Worm (Caenorhabditis elegans) whole organism, midembryonic: Measurements from ENCODE around the gene ptr-20.

Experiments used
- T22C8.4 ChIP-seq: fragments of 200-800 bp; sonication (Bioruptor generic); IDR thresholded peaks from 2 replicates; pipeline ENCODE4 v1.3.6; 2022; ENCODE audit warnings: missing genetic modification characterization, missing compliant biosample characterization
- cog-1 ChIP-seq: sonication (generic microtip); optimal IDR thresholded peaks from 2 replicates; lab custom pipeline; 2016; ENCODE audit warnings: missing genetic modification characterization, missing compliant biosample characterization
- flt-1 ChIP-seq: fragments of 200-800 bp; sonication (Bioruptor generic); IDR thresholded peaks from 2 replicates; pipeline ENCODE4 v1.3.6; 2022; ENCODE audit warnings: missing genetic modification characterization, missing compliant biosample characterization
- klf-2 ChIP-seq: fragments of 200-800 bp; sonication (Bioruptor generic); conservative IDR thresholded peaks from 2 replicates; pipeline ENCODE4 v1.3.6; 2022; ENCODE audit warnings: missing genetic modification reagents, missing genetic modification characterization, missing compliant biosample characterization
- med-1 ChIP-seq: sonication (generic microtip); optimal IDR thresholded peaks from 2 replicates; lab custom pipeline; 2017; ENCODE audit warnings: missing genetic modification characterization, mild to moderate bottlenecking, missing compliant biosample characterization, antibody characterized with exemption, missing genetic modification reagents; ENCODE audit not compliant: insufficient read depth
- ref-1 ChIP-seq: fragments of 200-800 bp; sonication (Bioruptor generic); conservative IDR thresholded peaks from 2 replicates; pipeline ENCODE4 v1.3.6; 2022; ENCODE audit warnings: missing genetic modification reagents, missing genetic modification characterization, missing compliant biosample characterization
- tab-1 ChIP-seq: fragments of 200-800 bp; sonication (Bioruptor generic); IDR thresholded peaks from 2 replicates; pipeline ENCODE4 v1.3.6; 2022; ENCODE audit warnings: missing genetic modification characterization, missing compliant biosample characterization
- ztf-23 ChIP-seq: fragments of 200-800 bp; sonication (Bioruptor generic); IDR thresholded peaks from 2 replicates; pipeline ENCODE4 v1.3.6; 2022; ENCODE audit warnings: missing genetic modification reagents, missing genetic modification characterization, missing compliant biosample characterization
- ztf-29 ChIP-seq: fragments of 200-800 bp; sonication (Bioruptor generic); IDR thresholded peaks from 2 replicates; pipeline ENCODE4 v1.3.6; 2022; ENCODE audit warnings: missing genetic modification reagents, missing genetic modification characterization, missing compliant biosample characterization

The ptr-20 gene

ce11 chrII:15209309-15209708, 51.3 kb downstream of the ptr-20 start:
- TF ChIP-seq ref-1 (GFP tag; lab: Robert Waterston, UW) (no peak), ztf-29 (no peak), med-1 (GFP tag; lab: Kevin White, UChicago) (no peak), tab-1 (GFP tag; lab: Robert Waterston, UW) (no peak), klf-2 (GFP tag; lab: Robert Waterston, UW) (no peak), ztf-23 (no peak), T22C8.4 (no peak), cog-1 (tag; lab: Kevin White, UChicago) (no peak), flt-1 (GFP tag; lab: Robert Waterston, UW) (no peak)

DNA sequence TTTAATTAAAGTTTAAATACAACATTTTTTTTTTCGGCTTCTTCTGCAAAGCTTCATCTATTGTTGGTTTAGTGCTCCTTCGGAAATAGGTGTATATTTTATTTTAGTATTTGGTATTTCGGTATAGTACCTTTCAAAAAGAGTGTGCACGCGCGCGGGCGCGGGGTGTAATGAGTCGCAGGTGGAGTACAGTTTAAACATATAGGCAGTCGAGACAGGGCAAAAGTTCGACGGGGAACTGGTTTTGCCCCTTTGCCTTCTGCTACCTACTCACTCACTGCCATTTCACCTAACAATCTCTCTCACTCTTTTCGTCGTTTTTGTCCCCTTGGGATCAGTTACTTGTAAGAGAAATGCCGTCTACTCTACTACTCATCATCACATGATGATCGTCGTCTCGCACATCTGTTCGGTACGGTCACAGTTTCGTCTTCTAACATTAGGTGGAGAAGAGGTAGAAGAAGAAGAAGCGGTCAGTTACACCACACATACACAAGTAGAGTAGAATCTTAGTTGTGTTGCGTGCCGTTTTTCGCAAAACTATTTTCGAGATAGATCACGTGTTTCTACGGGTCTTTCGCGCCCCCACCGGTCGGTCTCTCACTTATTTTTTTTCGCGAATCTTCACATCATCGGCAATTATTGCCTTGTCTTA, 54.4 kb downstream of the ptr-20 start:
- TF ChIP-seq T22C8.4 (no peak), tab-1 (GFP tag; lab: Robert Waterston, UW) (no peak), cog-1 (tag; lab: Kevin White, UChicago) (no peak), med-1 (GFP tag; lab: Kevin White, UChicago) (no peak), ztf-23 (peak; percentile 32; the same call in 1 of the 2 replicates), klf-2 (GFP tag; lab: Robert Waterston, UW) (no peak), ref-1 (GFP tag; lab: Robert Waterston, UW) (no peak)
